Fruit fly (Drosophila melanogaster) whole organism, embryonic: ENCODE results near the gene Hpr1.
A peak's percentile ranks its signal among the peaks of the same experiment; 100 is the strongest.

Experiments used
- Atf-2 ChIP-seq: fragments of 200-800 bp; sonication (Bioruptor generic); optimal IDR thresholded peaks from 2 replicates; lab custom pipeline; 2016; ENCODE audit warnings: missing biosample characterization, missing genetic modification characterization
- CG10431 ChIP-seq: fragments of 200-800 bp; sonication (Bioruptor generic); optimal IDR thresholded peaks from 3 replicates; lab custom pipeline; 2018; ENCODE audit warnings: missing biosample characterization, mild to moderate bottlenecking, missing genetic modification characterization
- CG11398 ChIP-seq: fragments of 200-800 bp; sonication (Bioruptor generic); optimal IDR thresholded peaks from 2 replicates; lab custom pipeline; 2016; ENCODE audit warnings: missing biosample characterization, missing genetic modification characterization
- CG11504 ChIP-seq: fragments of 200-800 bp; sonication (Bioruptor generic); optimal IDR thresholded peaks from 3 replicates; lab custom pipeline; 2019; ENCODE audit warnings: missing biosample characterization, mild to moderate bottlenecking, missing genetic modification characterization, moderate library complexity
- CG11696 ChIP-seq: fragments of 200-800 bp; sonication (Bioruptor generic); IDR thresholded peaks from 2 replicates; pipeline ENCODE4 v1.3.6; 2022; ENCODE audit warnings: missing biosample characterization, missing genetic modification characterization
- CG11723 ChIP-seq: fragments of 200-800 bp; sonication (Bioruptor generic); optimal IDR thresholded peaks from 2 replicates; lab custom pipeline; 2017; ENCODE audit warnings: missing biosample characterization, mild to moderate bottlenecking, missing genetic modification characterization
- CG12769 ChIP-seq: fragments of 200-800 bp; sonication (Bioruptor generic); optimal IDR thresholded peaks from 2 replicates; lab custom pipeline; 2019; ENCODE audit warnings: missing biosample characterization, mild to moderate bottlenecking, missing genetic modification characterization, moderate library complexity
- CG13424 ChIP-seq: fragments of 200-800 bp; sonication (Bioruptor generic); optimal IDR thresholded peaks from 2 replicates; lab custom pipeline; 2019; ENCODE audit warnings: missing biosample characterization, mild to moderate bottlenecking, missing genetic modification characterization, moderate library complexity
- CG13894 ChIP-seq: fragments of 200-800 bp; sonication (Bioruptor generic); optimal IDR thresholded peaks from 3 replicates; lab custom pipeline; 2018; ENCODE audit warnings: missing biosample characterization, mild to moderate bottlenecking, missing genetic modification characterization, moderate library complexity
- CG14860 ChIP-seq: fragments of 200-800 bp; sonication (Bioruptor generic); IDR thresholded peaks from 3 replicates; pipeline ENCODE4 v1.3.6; 2022; ENCODE audit warnings: missing biosample characterization, missing genetic modification characterization; ENCODE audit not compliant: partially characterized antibody
- CG17385 ChIP-seq: fragments of 200-800 bp; sonication (Bioruptor generic); optimal IDR thresholded peaks from 3 replicates; lab custom pipeline; 2018; ENCODE audit warnings: missing biosample characterization, mild to moderate bottlenecking, missing genetic modification characterization
- CG2116 ChIP-seq: fragments of 200-800 bp; sonication (Bioruptor generic); optimal IDR thresholded peaks from 3 replicates; lab custom pipeline; 2018; ENCODE audit warnings: missing biosample characterization, mild to moderate bottlenecking, missing genetic modification characterization
- CG2202 ChIP-seq: fragments of 200-800 bp; sonication (Bioruptor generic); optimal IDR thresholded peaks from 2 replicates; lab custom pipeline; 2018; ENCODE audit warnings: missing biosample characterization, mild to moderate bottlenecking, missing genetic modification characterization
- CG32772 ChIP-seq: fragments of 200-800 bp; sonication (Bioruptor generic); IDR thresholded peaks from 2 replicates; pipeline ENCODE4 v1.3.6; 2022; ENCODE audit warnings: missing biosample characterization, missing genetic modification characterization
- CG42726 ChIP-seq: fragments of 200-800 bp; sonication (Bioruptor generic); IDR thresholded peaks from 2 replicates; pipeline ENCODE4 v1.3.6; 2022; ENCODE audit warnings: missing biosample characterization, missing genetic modification characterization; ENCODE audit not compliant: partially characterized antibody
- CG4328 ChIP-seq: fragments of 200-800 bp; sonication (Bioruptor generic); optimal IDR thresholded peaks from 3 replicates; lab custom pipeline; 2017; ENCODE audit warnings: missing biosample characterization, missing genetic modification reagents, missing genetic modification characterization
- CG4617 ChIP-seq: fragments of 200-800 bp; sonication (Bioruptor generic); optimal IDR thresholded peaks from 3 replicates; lab custom pipeline; 2016; ENCODE audit warnings: missing biosample characterization, missing genetic modification characterization, borderline replicate concordance
- CG7357 ChIP-seq: fragments of 200-800 bp; sonication (Bioruptor generic); IDR thresholded peaks from 3 replicates; pipeline ENCODE4 v1.3.6; 2022; ENCODE audit warnings: missing biosample characterization, missing genetic modification characterization
- CG8765 ChIP-seq: fragments of 200-800 bp; sonication (Bioruptor generic); IDR thresholded peaks from 2 replicates; pipeline ENCODE4 v1.3.6; 2022; ENCODE audit warnings: missing biosample characterization, missing genetic modification characterization
- CkIIα-i1 ChIP-seq: fragments of 200-800 bp; sonication (Bioruptor generic); IDR thresholded peaks from 2 replicates; pipeline ENCODE4 v1.3.6; 2022; ENCODE audit warnings: missing biosample characterization, missing genetic modification characterization
- CoRest ChIP-seq: fragments of 200-800 bp; sonication (Bioruptor generic); optimal IDR thresholded peaks from 3 replicates; lab custom pipeline; 2018; ENCODE audit warnings: missing biosample characterization, mild to moderate bottlenecking, missing genetic modification characterization, moderate library complexity
- Doc3 ChIP-seq: fragments of 200-800 bp; sonication (Bioruptor generic); IDR thresholded peaks from 3 replicates; pipeline ENCODE4 v1.3.6; 2022; ENCODE audit warnings: missing biosample characterization, missing genetic modification characterization; ENCODE audit not compliant: partially characterized antibody
- Elba2 ChIP-seq: fragments of 200-800 bp; sonication (Bioruptor generic); optimal IDR thresholded peaks from 3 replicates; lab custom pipeline; 2016; ENCODE audit warnings: missing biosample characterization, missing genetic modification characterization
- Jarid2 ChIP-seq: fragments of 200-800 bp; sonication (Bioruptor generic); optimal IDR thresholded peaks from 3 replicates; lab custom pipeline; 2017; ENCODE audit warnings: mild to moderate bottlenecking, missing biosample characterization, missing genetic modification reagents, missing genetic modification characterization
- MBD-R2 ChIP-seq: fragments of 200-800 bp; sonication (Bioruptor generic); IDR thresholded peaks from 2 replicates; pipeline ENCODE4 v1.3.6; 2022; ENCODE audit warnings: missing biosample characterization, missing genetic modification characterization
- Myb ChIP-seq: fragments of 200-800 bp; sonication (Bioruptor generic); optimal IDR thresholded peaks from 2 replicates; lab custom pipeline; 2016; ENCODE audit warnings: missing biosample characterization, missing genetic modification characterization
- Ptx1 ChIP-seq: fragments of 200-800 bp; sonication (Bioruptor generic); IDR thresholded peaks from 2 replicates; pipeline ENCODE4 v1.3.6; 2022; ENCODE audit warnings: missing biosample characterization, missing genetic modification characterization
- Six4 ChIP-seq: fragments of 200-800 bp; sonication (Bioruptor generic); optimal IDR thresholded peaks from 2 replicates; lab custom pipeline; 2016; ENCODE audit warnings: missing biosample characterization, missing genetic modification characterization
- Sry-β ChIP-seq: fragments of 200-800 bp; sonication (Bioruptor generic); optimal IDR thresholded peaks from 2 replicates; lab custom pipeline; 2018; ENCODE audit warnings: missing biosample characterization, mild to moderate bottlenecking, missing genetic modification characterization, moderate library complexity
- ac ChIP-seq: fragments of 200-800 bp; sonication (Bioruptor generic); optimal IDR thresholded peaks from 3 replicates; lab custom pipeline; 2017; ENCODE audit warnings: missing biosample characterization, mild to moderate bottlenecking, missing genetic modification characterization
- ato ChIP-seq: fragments of 200-800 bp; sonication (Bioruptor generic); IDR thresholded peaks from 2 replicates; pipeline ENCODE4 v1.3.6; 2022; ENCODE audit warnings: missing biosample characterization, missing genetic modification characterization; ENCODE audit not compliant: partially characterized antibody
- bab2 ChIP-seq: fragments of 200-800 bp; sonication (Bioruptor generic); optimal IDR thresholded peaks from 2 replicates; lab custom pipeline; 2016; ENCODE audit warnings: missing biosample characterization, missing genetic modification characterization
- chm ChIP-seq: fragments of 200-800 bp; sonication (Bioruptor generic); IDR thresholded peaks from 2 replicates; pipeline ENCODE4 v1.3.6; 2022; ENCODE audit warnings: missing biosample characterization, missing genetic modification characterization
- crc ChIP-seq: fragments of 200-800 bp; sonication (Bioruptor generic); optimal IDR thresholded peaks from 2 replicates; lab custom pipeline; 2016; ENCODE audit warnings: missing biosample characterization, missing genetic modification characterization
- cwo ChIP-seq: fragments of 200-800 bp; sonication (Bioruptor generic); optimal IDR thresholded peaks from 3 replicates; lab custom pipeline; 2017; ENCODE audit warnings: missing biosample characterization, missing genetic modification characterization, mild to moderate bottlenecking, moderate library complexity, missing genetic modification reagents
- en ChIP-seq: fragments of 200-800 bp; sonication (Bioruptor generic); optimal IDR thresholded peaks from 2 replicates; lab custom pipeline; 2016; ENCODE audit warnings: missing biosample characterization, missing genetic modification characterization
- eve ChIP-seq, 2 experiments: fragments of >200 bp; optimal IDR thresholded peaks; 2 replicates each; lab custom pipeline; 2017; ENCODE audit warnings: missing biosample characterization in 2 of 2, missing genetic modification characterization in 2 of 2
- fd96Cb ChIP-seq: fragments of 200-800 bp; sonication (Bioruptor generic); optimal IDR thresholded peaks from 2 replicates; lab custom pipeline; 2018; ENCODE audit warnings: missing biosample characterization, mild to moderate bottlenecking, missing genetic modification characterization, moderate library complexity
- gsb ChIP-seq: fragments of 200-800 bp; sonication (Bioruptor generic); IDR thresholded peaks from 2 replicates; pipeline ENCODE4 v1.3.6; 2022; ENCODE audit warnings: missing biosample characterization, missing genetic modification characterization
- ind ChIP-seq: fragments of 200-800 bp; sonication (Bioruptor generic); optimal IDR thresholded peaks from 3 replicates; lab custom pipeline; 2016; ENCODE audit warnings: missing biosample characterization, missing genetic modification characterization
- klu ChIP-seq: fragments of 200-800 bp; sonication (Bioruptor generic); IDR thresholded peaks from 2 replicates; pipeline ENCODE4 v1.3.6; 2022; ENCODE audit warnings: missing biosample characterization, missing genetic modification characterization
- mam ChIP-seq: fragments of 200-800 bp; sonication (Bioruptor generic); optimal IDR thresholded peaks from 3 replicates; lab custom pipeline; 2016; ENCODE audit warnings: missing biosample characterization, missing genetic modification characterization
- odd ChIP-seq: fragments of 200-800 bp; sonication (Bioruptor generic); optimal IDR thresholded peaks from 2 replicates; lab custom pipeline; 2017; ENCODE audit warnings: missing biosample characterization, mild to moderate bottlenecking, missing genetic modification characterization
- sr ChIP-seq: fragments of 200-800 bp; sonication (Bioruptor generic); IDR thresholded peaks from 3 replicates; pipeline ENCODE4 v1.3.6; 2022; ENCODE audit warnings: missing biosample characterization, missing genetic modification characterization
- tgo ChIP-seq: fragments of 200-800 bp; sonication (Bioruptor generic); IDR thresholded peaks from 3 replicates; pipeline ENCODE4 v1.3.6; 2022; ENCODE audit warnings: missing biosample characterization, missing genetic modification characterization
- tin ChIP-seq: fragments of 200-800 bp; sonication (Bioruptor generic); optimal IDR thresholded peaks from 3 replicates; lab custom pipeline; 2016; ENCODE audit warnings: missing biosample characterization, missing genetic modification characterization
- tll ChIP-seq, 2 experiments: fragments of 200-800 bp in 1 of 2; fragments of >200 bp in 1 of 2; sonication (Bioruptor generic) in 1 of 2; optimal IDR thresholded peaks; 2 replicates each; lab custom pipeline; 2017 to 2019; ENCODE audit warnings: missing biosample characterization in 2 of 2, missing genetic modification characterization in 2 of 2, mild to moderate bottlenecking in 1 of 2, moderate library complexity in 1 of 2
- unpg ChIP-seq: fragments of 200-800 bp; sonication (Bioruptor generic); optimal IDR thresholded peaks from 3 replicates; lab custom pipeline; 2018; ENCODE audit warnings: missing biosample characterization, mild to moderate bottlenecking, missing genetic modification characterization, moderate library complexity
- wdn ChIP-seq: fragments of 200-800 bp; sonication (Bioruptor generic); IDR thresholded peaks from 2 replicates; pipeline ENCODE4 v1.3.6; 2022; ENCODE audit warnings: missing biosample characterization, missing genetic modification characterization
- wor ChIP-seq: fragments of 200-800 bp; sonication (Bioruptor generic); IDR thresholded peaks from 2 replicates; pipeline ENCODE4 v1.3.6; 2022; ENCODE audit warnings: missing biosample characterization, missing genetic modification characterization
- zf30C ChIP-seq: fragments of 200-800 bp; sonication (Bioruptor generic); optimal IDR thresholded peaks from 3 replicates; lab custom pipeline; 2018; ENCODE audit warnings: missing biosample characterization, mild to moderate bottlenecking, missing genetic modification characterization

The Hpr1 gene

DNA sequence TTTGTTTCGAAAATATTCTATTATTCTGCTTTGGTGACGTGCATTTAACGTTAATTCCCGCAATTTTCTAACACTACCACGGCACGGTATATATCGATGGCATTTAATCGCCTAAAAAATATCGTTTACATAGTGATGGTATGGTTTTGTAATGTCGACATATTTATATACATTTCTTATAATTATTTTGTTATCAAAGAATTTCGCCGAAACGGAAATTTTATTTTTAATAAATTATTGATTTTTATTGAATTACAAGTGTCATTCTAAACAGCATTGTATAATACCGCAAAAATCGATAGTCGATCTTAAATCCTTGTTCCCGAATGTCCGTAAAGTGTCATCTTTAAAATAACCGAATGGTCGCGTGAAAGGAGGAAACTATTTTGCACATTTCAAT, 3.2 kb upstream of the Hpr1 start, which contains the start of the genes Sec20 and dgrn (continued):
- TF ChIP-seq bab2 (peak; percentile 21), CG13894 (tag; lab: Kevin White, UChicago) (peak; percentile 58), chm (GFP tag; lab: Robert Waterston, UW) (no peak), tgo (GFP tag; lab: Robert Waterston, UW) (peak; percentile 51), mam (peak; percentile 51), wdn (no peak), CG11504 (tag; lab: Kevin White, UChicago) (no peak), Ptx1 (GFP tag; lab: Robert Waterston, UW) (peak; percentile 75), CG2116 (GFP tag; lab: Kevin White, UChicago) (peak; percentile 81), ato (GFP tag; lab: Robert Waterston, UW) (peak; percentile 80; the same call in 1 of the 2 replicates), CG13424 (tag; lab: Kevin White, UChicago) (peak; percentile 74), Elba2 (GFP tag; lab: Kevin White, UChicago) (no peak), zf30C (GFP tag; lab: Kevin White, UChicago) (no peak), CG2202 (tag; lab: Kevin White, UChicago) (peak; percentile 37), Six4 (GFP tag; lab: Kevin White, UChicago) (peak; percentile 56), tll (GFP tag; optimal IDR thresholded peaks at IDR 0.05; lab: Kevin White, UChicago) (no peak), crc (GFP tag; lab: Kevin White, UChicago) (no peak), CG8765 (no peak), CG11398 (GFP tag; lab: Kevin White, UChicago) (no peak), CkIIα-i1 (GFP tag; lab: Robert Waterston, UW) (no peak), Myb (GFP tag; lab: Kevin White, UChicago) (peak; percentile 64), unpg (GFP tag; lab: Kevin White, UChicago) (peak; percentile 62), tin (peak; percentile 65), CG11696 (GFP tag; lab: Robert Waterston, UW) (no peak), CG4617 (GFP tag; lab: Kevin White, UChicago) (peak; percentile 96), odd (GFP tag; lab: Kevin White, UChicago) (no peak), ac (GFP tag; lab: Kevin White, UChicago) (no peak), CoRest (tag; lab: Kevin White, UChicago) (peak; percentile 82), sr (GFP tag; lab: Robert Waterston, UW) (no peak), Doc3 (GFP tag; lab: Robert Waterston, UW) (peak; percentile 91), en (GFP tag; lab: Kevin White, UChicago) (no peak), Sry-β (GFP tag; lab: Kevin White, UChicago) (no peak), CG4328 (peak; percentile 46), cwo (GFP tag; lab: Kevin White, UChicago) (peak; percentile 31), CG32772 (peak; percentile 50; the same call in 1 of the 2 replicates), CG11723 (GFP tag; lab: Kevin White, UChicago) (peak; percentile 19), MBD-R2 (peak; percentile 92), CG10431 (GFP tag; lab: Kevin White, UChicago) (no peak), eve (GFP tag; optimal IDR thresholded peaks at IDR 0.05; lab: Kevin White, UChicago) (no peak), Jarid2 (no peak), CG17385 (GFP tag; lab: Kevin White, UChicago) (peak; percentile 44), Atf-2 (GFP tag; lab: Kevin White, UChicago) (no peak), klu (no peak; the same call in 1 of the 2 replicates), CG14860 (GFP tag; lab: Robert Waterston, UW) (peak; percentile 82), CG12769 (tag; lab: Kevin White, UChicago) (no peak), ind (GFP tag; lab: Kevin White, UChicago) (peak; percentile 70), wor (GFP tag; lab: Robert Waterston, UW) (no peak), gsb (GFP tag; lab: Robert Waterston, UW) (no peak), CG7357 (no peak), CG42726 (GFP tag; lab: Robert Waterston, UW) (peak; percentile 87), fd96Cb (tag; lab: Kevin White, UChicago) (peak; percentile 31)
